Worm (Caenorhabditis elegans): ENCODE measurements around the gene W09D10.4.
"Not testable (repeated sequence)": the region's sequence is repeated elsewhere in the genome, so short reads cannot be mapped to it uniquely, and the experiment has no call there.

Gene W09D10.4

DNA sequence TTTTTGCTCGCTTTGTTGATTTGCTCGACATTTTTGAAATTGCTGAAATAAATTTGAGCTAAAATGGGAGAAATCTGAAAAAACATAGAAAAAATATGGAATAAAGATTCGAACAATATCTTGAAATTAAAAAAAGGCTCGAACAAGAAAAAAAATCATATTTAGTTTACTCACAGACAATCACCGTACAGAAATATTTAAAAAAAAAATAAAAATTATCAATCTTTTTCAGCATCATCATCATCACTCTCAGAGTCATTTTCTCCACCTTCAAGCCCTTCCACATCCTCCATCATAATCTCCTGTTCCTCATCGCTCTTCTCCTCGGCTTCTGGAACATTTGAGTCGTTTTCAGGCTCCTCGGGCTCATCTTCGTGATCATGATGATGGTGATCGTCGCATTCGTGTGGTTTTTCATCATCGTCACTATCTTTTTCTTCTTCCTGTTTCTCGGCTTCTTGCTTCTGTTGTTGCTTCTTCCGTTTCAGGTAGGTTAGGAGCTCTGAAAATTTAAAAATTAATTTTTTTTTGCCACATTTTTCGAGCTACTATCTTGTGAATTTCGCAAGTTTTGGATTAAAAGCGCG is 39.6 kb upstream of the W09D10.4 start, which contains the start of gene hpl-2:
Gene hpl-2 (minus strand): TSS at position 51 of the 587 bp plus-strand sequence.
- TF ChIP-seq tag-97 (GFP tag; IDR thresholded peaks at IDR 0.05): no peak
- no peak for TF ChIP-seq hif-1 (tag; optimal IDR thresholded peaks at IDR 0.05)
- TF ChIP-seq daf-16 (GFP tag; optimal IDR thresholded peaks at IDR 0.05): no peak
- no peak for TF ChIP-seq daf-16 (tag; optimal IDR thresholded peaks at IDR 0.05)
- no peak for TF ChIP-seq F10B5.3 (tag; optimal IDR thresholded peaks at IDR 0.05)
- TF ChIP-seq aha-1 (tag): no peak
- no peak for TF ChIP-seq hlh-11 (tag; optimal IDR thresholded peaks at IDR 0.05)

DNA sequence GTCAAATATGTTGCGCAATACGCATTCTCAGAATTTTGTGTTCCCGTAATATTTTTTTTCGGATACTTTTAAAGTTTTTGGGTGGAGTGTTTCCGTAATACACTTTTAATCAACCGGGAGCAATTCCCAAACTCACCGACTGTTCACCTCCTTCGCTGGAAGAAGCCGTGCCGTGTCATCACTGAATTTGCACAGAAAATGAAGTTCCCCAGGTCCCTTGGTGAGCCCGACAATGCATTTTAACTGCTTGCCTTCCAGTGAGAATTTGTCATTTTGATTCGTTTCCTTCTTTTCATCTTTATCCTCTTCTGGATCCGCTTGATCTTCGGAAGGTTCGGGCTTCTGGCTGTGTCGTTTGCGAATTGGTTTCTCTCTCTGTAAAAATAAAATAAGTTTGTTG is 38.4 kb upstream of the W09D10.4 start:
- TF ChIP-seq sdz-12 (GFP tag; optimal IDR thresholded peaks at IDR 0.05) (no peak), lin-29 (GFP tag; IDR thresholded peaks at IDR 0.05) (no peak), nhr-77 (tag; optimal IDR thresholded peaks at IDR 0.05) (no peak), mxl-2 (GFP tag; conservative IDR thresholded peaks at IDR 0.05) (no peak), hif-1 (tag; optimal IDR thresholded peaks at IDR 0.05) (no peak), nhr-11 (tag; optimal IDR thresholded peaks at IDR 0.05) (no peak), nhr-42 (GFP tag; IDR thresholded peaks at IDR 0.05) (no peak), set-16 (GFP tag; IDR thresholded peaks at IDR 0.05) (no peak), ztf-11 (tag; optimal IDR thresholded peaks at IDR 0.05) (no peak), nhr-76 (tag; optimal IDR thresholded peaks at IDR 0.05) (no peak), skn-1 (tag; optimal IDR thresholded peaks at IDR 0.05) (no peak), nhr-10 (tag; optimal IDR thresholded peaks at IDR 0.05) (no peak), Y48G9A.11 (GFP tag; IDR thresholded peaks at IDR 0.05) (no peak), F10B5.3 (tag; optimal IDR thresholded peaks at IDR 0.05) (no peak), ceh-28 (tag; optimal IDR thresholded peaks at IDR 0.05) (no peak), daf-12 (tag; optimal IDR thresholded peaks at IDR 0.05) (no peak), T20F7.1 (GFP tag; optimal IDR thresholded peaks at IDR 0.05) (no peak)

DNA sequence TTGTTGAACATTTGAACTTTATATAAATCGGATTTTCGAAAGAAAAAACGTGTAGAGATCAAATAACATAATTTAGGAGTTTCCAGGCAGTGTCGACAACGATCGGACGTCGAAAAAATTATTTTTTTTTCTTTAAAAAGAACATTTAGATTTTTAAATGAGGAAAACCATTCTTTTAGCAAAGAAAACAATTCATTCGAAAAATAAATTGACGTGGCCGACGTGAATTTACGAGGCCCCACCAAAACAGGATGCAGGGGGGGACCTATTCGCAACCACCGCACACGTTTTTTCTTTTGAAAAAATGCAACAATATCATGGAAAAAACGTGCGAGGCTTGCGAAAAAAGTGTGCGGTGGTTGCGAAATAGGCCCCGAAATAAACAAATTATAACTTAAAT is 34.1 kb upstream of the W09D10.4 start, which contains the start of gene enu-3.6:
Gene enu-3.6 (plus strand): TSS at position 392 of the 400 bp plus-strand sequence.
- TF ChIP-seq lin-38 (GFP tag; IDR thresholded peaks at IDR 0.05) (peak; percentile 63), snpc-1.2 (GFP tag; IDR thresholded peaks at IDR 0.05) (0 out of 2 replicates have a peak, but pooled peaks have one; percentile 17), pha-4 (GFP tag; IDR thresholded peaks at IDR 0.05) (peak; percentile 52; the same call in 1 of the 2 replicates), arid-1 (GFP tag; conservative IDR thresholded peaks at IDR 0.05) (0 out of 2 replicates have a peak, but pooled peaks have one; percentile 62), egl-43 (GFP tag; IDR thresholded peaks at IDR 0.05) (0 out of 2 replicates have a peak, but pooled peaks have one; percentile 40), F49E8.2 (tag; optimal IDR thresholded peaks at IDR 0.05; ENCODE audit: borderline replicate concordance) (peak; percentile 7), T26A8.4 (GFP tag; IDR thresholded peaks at IDR 0.05) (0 out of 2 replicates have a peak, but pooled peaks have one; percentile 21)
- TF ChIP-seq pha-4 (tag; optimal IDR thresholded peaks at IDR 0.05): not testable (repeated sequence)

DNA sequence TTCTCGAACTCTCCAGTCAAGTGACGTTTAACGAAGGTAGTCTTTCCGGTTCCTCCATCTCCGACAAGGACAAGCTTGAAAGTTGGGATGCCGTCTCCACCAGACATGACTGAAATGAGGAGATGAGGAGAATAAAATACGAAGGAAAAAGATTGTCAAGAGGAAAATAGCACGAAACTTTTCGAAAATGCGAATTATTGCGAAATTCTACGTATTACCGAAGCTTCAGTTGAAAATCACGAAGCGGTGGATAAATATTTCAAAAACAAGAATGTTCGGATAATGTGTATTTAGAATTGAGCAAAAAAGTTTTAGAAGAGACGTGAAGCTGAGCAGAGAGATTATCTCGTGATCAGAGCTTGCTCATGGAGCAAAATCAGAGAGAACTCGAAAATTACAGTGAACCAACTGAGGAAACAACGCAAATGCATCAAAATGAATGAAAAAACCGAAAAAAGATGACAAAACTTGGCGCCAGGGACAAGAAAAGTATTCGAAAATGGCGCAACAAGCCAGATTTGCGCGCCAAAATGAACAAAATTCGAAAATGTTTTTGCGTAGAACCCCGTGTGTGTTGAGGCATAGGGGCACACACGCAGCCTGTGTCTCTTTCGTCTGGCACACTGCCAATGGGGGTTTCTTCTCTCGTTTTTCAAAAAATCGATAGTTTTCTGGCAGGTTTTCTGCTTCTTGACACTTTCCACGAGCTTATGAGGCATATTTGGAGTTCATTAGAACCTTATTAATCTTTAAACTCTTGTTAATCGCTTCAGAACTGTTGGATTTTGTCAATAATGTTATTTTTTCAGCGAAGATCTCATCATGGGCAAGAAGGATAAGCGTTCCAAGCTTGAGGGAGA is 31.9 kb upstream of the W09D10.4 start, which contains the start of the genes ran-1 and dkc-1:
Gene ran-1 (minus strand): TSS at position 109 of the 860 bp plus-strand sequence.
Gene dkc-1 (plus strand): TSS at position 810 of the 860 bp plus-strand sequence.
- peak; percentile 68 for TF ChIP-seq nhr-11 (tag; optimal IDR thresholded peaks at IDR 0.05)
- no peak for TF ChIP-seq tag-97 (GFP tag; IDR thresholded peaks at IDR 0.05)
- peak; percentile 44 for TF ChIP-seq F49E8.2 (tag; optimal IDR thresholded peaks at IDR 0.05; ENCODE audit: borderline replicate concordance)
- TF ChIP-seq D1046.2 (GFP tag; IDR thresholded peaks at IDR 0.05): no peak; the same call in 1 of the 2 replicates
- TF ChIP-seq zip-11 (GFP tag; IDR thresholded peaks at IDR 0.05): no peak
- TF ChIP-seq attf-4 (tag; optimal IDR thresholded peaks at IDR 0.05): no peak
- TF ChIP-seq ceh-44 (GFP tag; IDR thresholded peaks at IDR 0.05): 0 out of 2 replicates have a peak, but pooled peaks have one; percentile 49
- peak; percentile 87 for TF ChIP-seq dpl-1 (GFP tag; optimal IDR thresholded peaks at IDR 0.05)
- TF ChIP-seq hmg-1.1 (GFP tag; IDR thresholded peaks at IDR 0.05): peak; percentile 79
- TF ChIP-seq dmd-9 (GFP tag; IDR thresholded peaks at IDR 0.05): peak; percentile 59; the same call in 1 of the 2 replicates
- TF ChIP-seq Y5F2A.4 (GFP tag; optimal IDR thresholded peaks at IDR 0.05): no peak
- TF ChIP-seq saeg-2 (GFP tag; IDR thresholded peaks at IDR 0.05): no peak
- TF ChIP-seq nhr-25 (tag; optimal IDR thresholded peaks at IDR 0.05; ENCODE audit: borderline replicate concordance, insufficient read depth): peak; percentile 13
- no peak for TF ChIP-seq spr-1 (tag; optimal IDR thresholded peaks at IDR 0.05)
- peak; percentile 66 for TF ChIP-seq hlh-30 (tag; optimal IDR thresholded peaks at IDR 0.05; ENCODE audit: insufficient read depth)
- no peak for TF ChIP-seq ceh-32 (tag; optimal IDR thresholded peaks at IDR 0.05; ENCODE audit: poor library complexity)
- no peak for TF ChIP-seq daf-8 (GFP tag; IDR thresholded peaks at IDR 0.05)

Data from whole organism, L4 larva.